Fruit fly (Drosophila melanogaster) whole organism, adult: ENCODE measurements around the gene Spn.

Source experiments
- CG7101 ChIP-seq: fragments of 200-800 bp; sonication (Bioruptor generic); optimal IDR thresholded peaks from 2 replicates; lab custom pipeline; 2018; ENCODE audit warnings: missing biosample characterization, mild to moderate bottlenecking, missing genetic modification characterization, moderate library complexity
- Crg-1 ChIP-seq: fragments of 200-800 bp; sonication (Bioruptor generic); optimal IDR thresholded peaks from 2 replicates; lab custom pipeline; 2016; ENCODE audit warnings: missing biosample characterization, missing genetic modification characterization
- Mnt ChIP-seq: fragments of 200-800 bp; sonication (Bioruptor generic); optimal IDR thresholded peaks from 2 replicates; lab custom pipeline; 2016; ENCODE audit warnings: missing biosample characterization, mild to moderate bottlenecking, missing genetic modification characterization
- cnc ChIP-seq, 2 experiments: fragments of >200 bp; optimal IDR thresholded peaks; 2 replicates each; lab custom pipeline; 2017
- ovo ChIP-seq: fragments of 200-800 bp; sonication (Bioruptor generic); optimal IDR thresholded peaks from 2 replicates; lab custom pipeline; 2016; ENCODE audit warnings: missing biosample characterization, missing genetic modification characterization
- tj ChIP-seq: fragments of 200-800 bp; sonication (Bioruptor generic); optimal IDR thresholded peaks from 3 replicates; lab custom pipeline; 2017; ENCODE audit warnings: missing biosample characterization, mild to moderate bottlenecking, missing genetic modification characterization, moderate library complexity
- toe ChIP-seq: fragments of 200-800 bp; sonication (Bioruptor generic); optimal IDR thresholded peaks from 2 replicates; lab custom pipeline; 2016; ENCODE audit warnings: missing biosample characterization, missing genetic modification characterization

DNA sequence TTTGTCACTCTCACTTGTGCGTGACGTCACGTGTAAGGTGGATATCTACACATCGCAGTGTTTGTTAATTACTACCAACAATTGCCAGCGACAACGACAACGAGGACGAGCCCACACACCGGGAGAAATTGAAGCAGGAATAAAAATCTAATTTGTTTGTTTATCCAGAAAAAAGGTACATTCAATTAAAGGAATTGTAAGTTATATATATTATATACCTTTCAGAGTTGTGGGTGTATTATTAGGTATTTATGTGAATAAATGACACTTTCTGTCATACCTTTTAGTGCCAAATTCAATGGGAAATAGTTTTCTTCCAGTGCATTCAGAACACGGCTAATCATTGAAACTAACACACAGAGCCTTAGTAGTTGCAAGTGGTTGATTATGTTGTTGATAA, 38.9 kb downstream of the Spn start:
- TF ChIP-seq ovo (GFP tag; lab: Kevin White, UChicago) (no peak), tj (GFP tag; lab: Kevin White, UChicago) (no peak), cnc (optimal IDR thresholded peaks at IDR 0.05; lab: Kevin White, UChicago) (no peak), toe (no peak), CG7101 (tag; lab: Kevin White, UChicago) (no peak), Crg-1 (no peak), Mnt (no peak)
